Worm (Caenorhabditis elegans) whole organism, L4 larva: ENCODE data around the gene srw-26.

Source experiments
- F37D6.2 ChIP-seq: sonication (generic microtip); optimal IDR thresholded peaks from 2 replicates; lab custom pipeline; 2016; ENCODE audit warnings: mild to moderate bottlenecking, missing genetic modification characterization, missing compliant biosample characterization
- ceh-28 ChIP-seq: fragments of 150-350 bp; optimal IDR thresholded peaks from 2 replicates; lab custom pipeline; 2014; ENCODE audit warnings: missing biosample characterization, missing genetic modification reagents, missing genetic modification characterization
- dve-1 ChIP-seq: sonication (generic microtip); optimal IDR thresholded peaks from 2 replicates; lab custom pipeline; 2017; ENCODE audit warnings: antibody characterized with exemption, mild to moderate bottlenecking, missing genetic modification characterization, missing compliant biosample characterization; ENCODE audit not compliant: insufficient read depth
- lsy-2 ChIP-seq, 2 experiments: fragments of 150-350 bp in 1 of 2; sonication (generic microtip) in 1 of 2; optimal IDR thresholded peaks; 2 replicates each; lab custom pipeline; 2014 to 2017; ENCODE audit warnings: missing biosample characterization in 2 of 2, missing genetic modification characterization in 2 of 2
- unc-39 ChIP-seq: sonication (generic microtip); optimal IDR thresholded peaks from 2 replicates; lab custom pipeline; 2017; ENCODE audit warnings: missing biosample characterization, missing genetic modification characterization

ce11 chrV:15888751-15889150, 43.5 kb downstream of the srw-26 start, which contains the start of gene cgt-1:
- TF ChIP-seq unc-39 (tag; lab: Kevin White, UChicago) (no peak), ceh-28 (no peak), F37D6.2 (tag; lab: Kevin White, UChicago) (no peak), lsy-2 (tag; optimal IDR thresholded peaks at IDR 0.05; lab: Kevin White, UChicago) (no peak), dve-1 (tag; lab: Kevin White, UChicago) (peak; percentile 10)
